Fruit fly (Drosophila melanogaster): ENCODE results near the gene Rab3-GEF.
A peak's percentile ranks its signal among the peaks of the same experiment; 100 is the strongest.

DNA sequence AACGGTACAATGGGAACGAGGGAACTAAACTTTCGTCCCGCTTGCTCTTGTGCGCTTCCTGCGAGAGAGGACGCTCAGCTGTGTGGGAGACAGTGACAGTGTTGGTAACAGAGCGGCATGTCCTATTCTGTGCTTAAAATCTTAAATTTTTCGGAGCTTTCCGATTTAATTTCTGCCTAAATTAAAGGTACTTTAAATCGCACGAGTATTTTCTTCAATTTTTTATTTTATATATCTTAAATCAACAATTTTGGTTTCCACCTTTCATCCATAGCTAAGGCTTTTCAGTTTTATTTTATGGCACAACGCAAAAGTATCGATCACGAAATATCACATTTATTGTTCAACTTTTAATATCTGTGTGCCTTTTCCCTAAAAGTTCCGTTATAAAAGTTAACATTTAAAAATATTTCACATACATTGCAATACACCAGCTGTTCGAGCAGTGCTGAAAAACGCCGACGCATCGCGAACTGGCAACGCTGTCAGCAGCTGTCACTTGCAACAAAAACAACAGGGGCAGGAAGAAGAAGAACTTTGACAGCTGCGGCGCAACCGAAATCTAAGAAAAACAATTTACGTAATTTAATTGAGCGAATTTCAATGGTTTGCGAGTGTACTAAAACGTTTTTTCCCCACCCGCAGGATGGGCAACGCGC, 25.9 kb upstream of the Rab3-GEF start, which contains the start of the genes hiw and ND-B18:
- TF ChIP-seq pad (GFP tag; optimal IDR thresholded peaks at IDR 0.05) (peak; percentile 60), kay (GFP tag; ENCODE audit: borderline replicate concordance) (no peak), CG1620 (GFP tag; optimal IDR thresholded peaks at IDR 0.05) (peak; percentile 74), CG12768 (GFP tag; optimal IDR thresholded peaks at IDR 0.05) (no peak), ovo (GFP tag; optimal IDR thresholded peaks at IDR 0.05) (peak; percentile 42), CG11617 (GFP tag; optimal IDR thresholded peaks at IDR 0.05) (peak; percentile 12), cnc (optimal IDR thresholded peaks at IDR 0.05) (no peak), Crg-1 (GFP tag; optimal IDR thresholded peaks at IDR 0.05) (peak; percentile 74), Clk (GFP tag; optimal IDR thresholded peaks at IDR 0.05) (no peak), CG7045 (GFP tag; optimal IDR thresholded peaks at IDR 0.05) (no peak)
